Fruit fly (Drosophila melanogaster): Measurements from ENCODE around the gene Cad87A.

Gene Cad87A

DNA sequence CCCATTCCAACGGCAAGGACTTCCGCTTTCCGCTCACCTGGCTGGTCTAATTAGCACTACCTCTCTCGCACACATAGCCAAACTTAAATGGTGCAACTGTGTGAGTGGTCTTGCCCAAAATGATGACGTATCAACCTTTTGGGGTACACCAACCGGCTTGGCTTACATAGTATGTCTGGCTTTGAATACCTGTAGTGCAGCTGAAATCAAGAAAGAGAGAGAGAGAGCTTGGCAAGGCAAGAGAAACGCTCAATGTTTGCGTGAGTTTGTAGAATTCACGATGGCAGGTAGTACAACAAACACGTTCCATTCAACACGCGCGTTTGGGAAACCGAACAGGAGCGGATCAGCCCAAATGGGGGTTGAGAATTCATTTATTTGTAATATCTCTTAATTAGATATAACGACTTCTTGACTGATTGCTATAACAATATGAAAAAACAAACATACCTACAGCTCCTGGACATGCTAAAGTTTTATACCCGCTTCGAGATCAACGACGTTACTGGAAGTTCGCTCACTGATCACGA is 60.8 kb downstream of the Cad87A start:
- TF ChIP-seq bab1 (GFP tag; optimal IDR thresholded peaks at IDR 0.05) (peak; percentile 41), pad (GFP tag; optimal IDR thresholded peaks at IDR 0.05) (no peak), ovo (GFP tag; optimal IDR thresholded peaks at IDR 0.05) (no peak), Hr96 (GFP tag; optimal IDR thresholded peaks at IDR 0.05) (no peak), CG12768 (GFP tag; optimal IDR thresholded peaks at IDR 0.05) (no peak), CG5204 (GFP tag; optimal IDR thresholded peaks at IDR 0.05) (no peak), cnc (optimal IDR thresholded peaks at IDR 0.05) (no peak), Clk (GFP tag; optimal IDR thresholded peaks at IDR 0.05) (no peak), Mnt (GFP tag; optimal IDR thresholded peaks at IDR 0.05) (peak; percentile 45), cic (GFP tag; optimal IDR thresholded peaks at IDR 0.05) (peak; percentile 32), CG7045 (GFP tag; optimal IDR thresholded peaks at IDR 0.05) (no peak), tj (GFP tag; optimal IDR thresholded peaks at IDR 0.05) (peak; percentile 33), CG7101 (tag; optimal IDR thresholded peaks at IDR 0.05) (no peak), CG14711 (tag; optimal IDR thresholded peaks at IDR 0.05) (peak; percentile 6), toe (GFP tag; optimal IDR thresholded peaks at IDR 0.05) (no peak), kay (GFP tag; ENCODE audit: borderline replicate concordance) (no peak), Crg-1 (GFP tag; optimal IDR thresholded peaks at IDR 0.05) (no peak), CG1620 (GFP tag; optimal IDR thresholded peaks at IDR 0.05) (peak; percentile 14), CG11617 (GFP tag; optimal IDR thresholded peaks at IDR 0.05) (no peak), CG33017 (tag; optimal IDR thresholded peaks at IDR 0.05) (no peak)

DNA sequence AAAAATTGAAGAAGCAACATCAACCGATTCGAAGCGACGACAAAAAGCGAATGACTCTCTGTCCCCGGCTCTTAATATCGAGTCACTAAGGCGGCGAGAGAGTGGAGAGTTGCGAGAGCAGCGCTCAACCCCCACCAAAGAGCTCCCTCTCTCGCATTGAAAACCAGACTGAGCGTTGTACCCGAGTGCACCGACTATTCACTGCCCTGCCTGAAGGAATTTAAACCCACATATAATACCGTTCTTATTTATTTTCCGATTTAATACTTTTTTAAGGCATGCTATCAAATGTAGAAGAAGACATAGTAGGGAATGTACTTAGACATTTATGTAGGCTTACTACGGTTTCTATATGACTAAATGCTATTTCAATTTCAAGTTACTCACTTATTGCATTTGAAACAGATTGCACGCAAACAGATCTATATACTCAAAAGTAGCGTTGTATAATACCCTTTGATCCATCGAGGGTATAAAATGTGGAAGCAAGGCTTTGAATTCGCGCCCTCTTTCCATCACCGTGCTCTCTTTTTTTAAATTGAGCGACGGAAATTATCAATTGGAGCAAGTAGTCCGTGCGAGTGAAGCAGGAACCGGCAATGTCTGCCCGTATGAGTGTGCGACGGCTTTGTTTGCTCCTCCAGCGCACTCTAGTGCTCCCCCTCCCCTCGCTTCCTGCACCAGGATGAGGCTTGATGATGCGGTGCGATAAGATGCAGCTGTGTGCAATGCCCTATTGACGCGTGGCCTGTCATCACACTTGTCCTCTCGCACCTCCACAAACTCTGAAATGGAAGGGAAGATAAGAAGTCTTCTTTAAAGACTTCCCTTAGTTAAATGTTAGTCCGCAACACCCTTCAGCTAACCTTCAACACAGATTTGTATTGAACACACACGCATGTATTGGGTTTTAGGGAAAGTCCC is 61.6 kb downstream of the Cad87A start, which contains the start of gene mthl5:
TSS of gene mthl5 (minus strand) at position 55 of the 924 bp plus-strand sequence.
- TF ChIP-seq CG11617 (GFP tag; optimal IDR thresholded peaks at IDR 0.05), result peak; percentile 23
- TF ChIP-seq cic (GFP tag; optimal IDR thresholded peaks at IDR 0.05), result no peak
- TF ChIP-seq Hr96 (GFP tag; optimal IDR thresholded peaks at IDR 0.05), result peak; percentile 65
- TF ChIP-seq CG5204 (GFP tag; optimal IDR thresholded peaks at IDR 0.05), result no peak
- TF ChIP-seq Mnt (GFP tag; optimal IDR thresholded peaks at IDR 0.05), result peak; percentile 8
- peak; percentile 15 for TF ChIP-seq Crg-1 (GFP tag; optimal IDR thresholded peaks at IDR 0.05)
- peak; percentile 43 for TF ChIP-seq CG7101 (tag; optimal IDR thresholded peaks at IDR 0.05)
- TF ChIP-seq pad (GFP tag; optimal IDR thresholded peaks at IDR 0.05), result peak; percentile 49
- no peak for TF ChIP-seq CG1620 (GFP tag; optimal IDR thresholded peaks at IDR 0.05)
- TF ChIP-seq toe (GFP tag; optimal IDR thresholded peaks at IDR 0.05), result peak; percentile 10
- TF ChIP-seq CG14711 (tag; optimal IDR thresholded peaks at IDR 0.05), result peak; percentile 48
- TF ChIP-seq bab1 (GFP tag; optimal IDR thresholded peaks at IDR 0.05), result no peak
- TF ChIP-seq cnc (optimal IDR thresholded peaks at IDR 0.05), result no peak
- peak; percentile 61 for TF ChIP-seq CG7045 (GFP tag; optimal IDR thresholded peaks at IDR 0.05)
- peak; percentile 18 for TF ChIP-seq kay (GFP tag; ENCODE audit: borderline replicate concordance)
- TF ChIP-seq Clk (GFP tag; optimal IDR thresholded peaks at IDR 0.05), result no peak
- TF ChIP-seq CG12768 (GFP tag; optimal IDR thresholded peaks at IDR 0.05), result peak; percentile 52
- no peak for TF ChIP-seq tj (GFP tag; optimal IDR thresholded peaks at IDR 0.05)
- no peak for TF ChIP-seq ovo (GFP tag; optimal IDR thresholded peaks at IDR 0.05)
- peak; percentile 61 for TF ChIP-seq CG33017 (tag; optimal IDR thresholded peaks at IDR 0.05)

DNA sequence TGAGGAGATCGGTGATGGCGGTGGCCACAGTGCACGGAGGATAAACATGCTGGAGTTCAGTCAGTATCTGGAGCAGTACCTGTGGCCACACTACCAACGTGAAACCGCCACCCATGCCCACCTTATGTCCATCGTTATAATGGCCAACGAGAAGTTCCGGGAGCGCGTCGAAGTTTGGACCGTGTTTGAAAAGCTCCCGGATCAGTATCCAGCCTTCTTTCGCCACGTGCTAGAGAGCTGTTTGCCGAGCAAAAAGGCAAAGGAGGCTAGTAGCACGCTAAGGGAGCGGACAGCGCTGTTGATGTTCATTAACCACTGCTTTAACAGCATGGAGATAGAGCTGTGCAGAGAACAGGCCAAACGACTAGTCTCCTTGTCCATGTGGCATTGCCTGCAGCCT is 65.8 kb downstream of the Cad87A start:
- no peak for TF ChIP-seq CG7101 (tag; optimal IDR thresholded peaks at IDR 0.05)
- TF ChIP-seq Crg-1 (GFP tag; optimal IDR thresholded peaks at IDR 0.05), result no peak
- TF ChIP-seq Clk (GFP tag; optimal IDR thresholded peaks at IDR 0.05), result no peak

DNA sequence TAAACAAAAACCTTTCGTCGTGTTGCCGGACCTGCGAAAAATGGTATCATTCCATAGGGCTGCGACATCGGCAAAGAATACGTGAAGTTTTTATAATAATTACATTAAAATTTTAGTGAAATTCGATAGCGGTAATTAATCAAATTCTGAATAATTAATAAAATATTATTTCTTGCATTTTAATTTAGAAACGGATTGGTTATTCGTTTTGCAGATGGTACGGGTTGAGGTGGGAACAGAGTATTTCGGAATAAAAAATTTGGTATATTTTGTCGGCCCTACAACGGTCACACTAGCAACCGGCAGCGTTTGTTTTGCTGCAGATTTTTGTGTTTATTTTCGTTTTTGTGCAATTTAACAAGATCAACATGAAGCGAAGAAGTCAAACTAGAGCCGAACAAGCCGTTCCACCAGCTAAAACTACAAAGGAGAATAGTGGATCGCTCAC is 66.4 kb downstream of the Cad87A start, which contains the start of the genes CG6962 and CG31368:
TSS of gene CG6962 (minus strand) at position 29 of the 448 bp plus-strand sequence.
TSS of gene CG31368 (plus strand) at position 285 of the 448 bp plus-strand sequence.
- TF ChIP-seq cnc (optimal IDR thresholded peaks at IDR 0.05) (no peak), cic (GFP tag; optimal IDR thresholded peaks at IDR 0.05) (no peak), CG1620 (GFP tag; optimal IDR thresholded peaks at IDR 0.05) (peak; percentile 70), CG33017 (tag; optimal IDR thresholded peaks at IDR 0.05) (peak; percentile 51), Crg-1 (GFP tag; optimal IDR thresholded peaks at IDR 0.05) (peak; percentile 62), toe (GFP tag; optimal IDR thresholded peaks at IDR 0.05) (peak; percentile 82), Hr96 (GFP tag; optimal IDR thresholded peaks at IDR 0.05) (peak; percentile 22), ovo (GFP tag; optimal IDR thresholded peaks at IDR 0.05) (peak; percentile 43), CG12768 (GFP tag; optimal IDR thresholded peaks at IDR 0.05) (peak; percentile 55), Clk (GFP tag; optimal IDR thresholded peaks at IDR 0.05) (peak; percentile 26), CG5204 (GFP tag; optimal IDR thresholded peaks at IDR 0.05) (peak; percentile 74), pad (GFP tag; optimal IDR thresholded peaks at IDR 0.05) (peak; percentile 52), CG11617 (GFP tag; optimal IDR thresholded peaks at IDR 0.05) (peak; percentile 65), CG7101 (tag; optimal IDR thresholded peaks at IDR 0.05) (peak; percentile 79), tj (GFP tag; optimal IDR thresholded peaks at IDR 0.05) (peak; percentile 34), CG7045 (GFP tag; optimal IDR thresholded peaks at IDR 0.05) (peak; percentile 71), Mnt (GFP tag; optimal IDR thresholded peaks at IDR 0.05) (peak; percentile 63), CG14711 (tag; optimal IDR thresholded peaks at IDR 0.05) (peak; percentile 77), kay (GFP tag; ENCODE audit: borderline replicate concordance) (no peak), bab1 (GFP tag; optimal IDR thresholded peaks at IDR 0.05) (peak; percentile 78)

DNA sequence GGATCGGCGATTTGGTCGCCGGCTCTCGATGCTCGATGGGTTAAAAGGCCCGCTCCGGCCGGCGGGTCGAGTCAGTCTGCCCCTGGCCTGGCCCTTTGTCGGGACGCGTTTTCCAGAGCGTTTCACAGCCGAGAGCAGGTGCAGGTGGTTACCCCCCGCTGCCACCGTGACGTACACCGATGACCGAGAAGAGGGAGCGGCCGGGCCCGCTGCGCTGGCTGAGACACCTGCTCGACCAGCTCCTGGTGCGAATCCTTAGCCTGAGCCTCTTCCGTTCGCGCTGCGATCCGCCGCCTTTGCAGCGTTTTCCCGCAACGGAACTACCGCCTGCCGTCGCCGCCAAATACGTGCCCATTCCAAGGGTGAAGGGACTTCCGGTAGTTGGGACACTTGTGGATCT is 71.8 kb downstream of the Cad87A start, which contains the start of gene sad:
TSS of gene sad (plus strand) at position 74 of the 400 bp plus-strand sequence.
- no peak for TF ChIP-seq CG5204 (GFP tag; optimal IDR thresholded peaks at IDR 0.05)
- no peak for TF ChIP-seq CG1620 (GFP tag; optimal IDR thresholded peaks at IDR 0.05)
- TF ChIP-seq Crg-1 (GFP tag; optimal IDR thresholded peaks at IDR 0.05), result no peak
- no peak for TF ChIP-seq tj (GFP tag; optimal IDR thresholded peaks at IDR 0.05)
- no peak for TF ChIP-seq cic (GFP tag; optimal IDR thresholded peaks at IDR 0.05)
- no peak for TF ChIP-seq CG7101 (tag; optimal IDR thresholded peaks at IDR 0.05)
- no peak for TF ChIP-seq CG33017 (tag; optimal IDR thresholded peaks at IDR 0.05)

Measured in whole organism, adult.